Fruit fly (Drosophila melanogaster) whole organism, prepupa: ENCODE data around the gene Pop1.

Experiments
- CG11902 ChIP-seq: fragments of 200-800 bp; sonication (Bioruptor generic); optimal IDR thresholded peaks from 3 replicates; lab custom pipeline; 2016; ENCODE audit warnings: missing biosample characterization, missing genetic modification characterization
- CG15336 ChIP-seq: fragments of 200-800 bp; sonication (Bioruptor generic); IDR thresholded peaks from 2 replicates; pipeline ENCODE4 v1.3.6; 2022; ENCODE audit warnings: missing biosample characterization, missing genetic modification characterization
- CG6276 ChIP-seq: fragments of 200-800 bp; sonication (Bioruptor generic); optimal IDR thresholded peaks from 2 replicates; lab custom pipeline; 2017; ENCODE audit warnings: missing biosample characterization, mild to moderate bottlenecking, missing genetic modification characterization
- CG6792 ChIP-seq: fragments of 200-800 bp; sonication (Bioruptor generic); optimal IDR thresholded peaks from 3 replicates; lab custom pipeline; 2016; ENCODE audit warnings: missing biosample characterization, missing genetic modification characterization
- CG6854 ChIP-seq: fragments of 200-800 bp; sonication (Bioruptor generic); optimal IDR thresholded peaks from 2 replicates; lab custom pipeline; 2017; ENCODE audit warnings: missing biosample characterization, mild to moderate bottlenecking, missing genetic modification characterization
- Eip78C ChIP-seq: fragments of 200-800 bp; sonication (Bioruptor generic); peaks from one replicate; lab custom pipeline; 2016; ENCODE audit warnings: missing biosample characterization, missing genetic modification characterization
- Ets21C ChIP-seq: fragments of 200-800 bp; sonication (Bioruptor generic); optimal IDR thresholded peaks from 3 replicates; lab custom pipeline; 2016; ENCODE audit warnings: missing biosample characterization, missing genetic modification characterization
- Ets96B ChIP-seq: fragments of 200-800 bp; optimal IDR thresholded peaks from 2 replicates; lab custom pipeline; 2019; ENCODE audit warnings: missing biosample characterization, mild to moderate bottlenecking, missing genetic modification characterization, moderate library complexity
- Hr38 ChIP-seq: sonication (Bioruptor generic); optimal IDR thresholded peaks from 2 replicates; lab custom pipeline; 2016; ENCODE audit warnings: missing biosample characterization, missing genetic modification characterization
- Hr39 ChIP-seq: fragments of 200-800 bp; sonication (Bioruptor generic); optimal IDR thresholded peaks from 2 replicates; lab custom pipeline; 2016; ENCODE audit warnings: missing biosample characterization, missing genetic modification characterization
- Met ChIP-seq: fragments of 200-800 bp; sonication (Bioruptor generic); optimal IDR thresholded peaks from 3 replicates; lab custom pipeline; 2016; ENCODE audit warnings: missing biosample characterization, missing genetic modification characterization
- acj6 ChIP-seq: fragments of 200-800 bp; sonication (Bioruptor generic); optimal IDR thresholded peaks from 3 replicates; lab custom pipeline; 2016; ENCODE audit warnings: missing biosample characterization, missing genetic modification characterization
- dac ChIP-seq: fragments of 200-800 bp; sonication (Bioruptor generic); optimal IDR thresholded peaks from 2 replicates; lab custom pipeline; 2017; ENCODE audit warnings: missing biosample characterization, mild to moderate bottlenecking, missing genetic modification characterization

DNA sequence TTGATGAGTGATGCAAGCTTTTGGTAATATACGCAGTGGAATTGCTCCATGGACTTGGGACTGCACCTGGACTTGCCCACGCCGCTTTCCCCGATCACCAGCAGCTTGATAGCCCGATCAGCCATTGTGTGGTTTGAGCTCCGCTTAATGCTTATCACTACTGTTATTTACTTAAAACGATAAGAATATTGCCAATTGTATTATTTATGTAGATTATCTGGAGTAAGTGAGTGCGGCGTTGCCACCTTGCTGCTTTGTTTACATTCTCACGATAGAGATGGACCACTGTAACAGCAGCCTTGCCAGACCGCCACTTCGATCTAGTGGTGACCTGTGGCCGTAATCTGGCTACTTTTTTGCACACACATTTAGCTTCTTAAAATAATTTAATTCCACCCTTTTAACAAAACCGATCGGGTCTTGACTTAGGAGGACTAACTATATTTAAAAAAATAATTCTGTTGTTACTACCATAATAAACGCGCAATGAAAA is 49.1 kb downstream of the Pop1 start, which contains the start of gene Rab18:
- TF ChIP-seq acj6 (GFP tag; lab: Kevin White, UChicago) (no peak), Ets21C (GFP tag; lab: Kevin White, UChicago) (peak; percentile 28), dac (no peak), Hr38 (GFP tag; lab: Kevin White, UChicago) (no peak), Hr39 (peak; percentile 33), CG6854 (GFP tag; lab: Kevin White, UChicago) (peak; percentile 72), CG11902 (no peak), Met (GFP tag; lab: Kevin White, UChicago) (no peak), CG6792 (no peak), Eip78C (peak; percentile 64), CG6276 (GFP tag; lab: Kevin White, UChicago) (no peak), CG15336 (GFP tag; lab: Robert Waterston, UW) (no peak), Ets96B (tag; lab: Kevin White, UChicago) (no peak)
